Worm (Caenorhabditis elegans): ENCODE results near the gene C35B1.3.
A peak's percentile ranks its signal among the peaks of the same experiment; 100 is the strongest.

C35B1.3 gene

ce11 chrIV:4114526-4114925 is 33.6 kb downstream of the C35B1.3 start, which contains the start of gene F49F1.15:
Gene F49F1.15, minus strand, starts transcription at chrIV:4114626.
- TF ChIP-seq pag-3 (tag; optimal IDR thresholded peaks at IDR 0.05; ENCODE audit: borderline replicate concordance, insufficient read depth) = no peak
- TF ChIP-seq lin-15B (tag; optimal IDR thresholded peaks at IDR 0.05) = no peak
- TF ChIP-seq nhr-76 (tag; optimal IDR thresholded peaks at IDR 0.05) = no peak
- no peak for TF ChIP-seq ceh-8 (GFP tag; optimal IDR thresholded peaks at IDR 0.05)
- TF ChIP-seq lir-3 (tag; optimal IDR thresholded peaks at IDR 0.05; ENCODE audit: poor library complexity) = no peak

- TF ChIP-seq ztf-11 (tag; optimal IDR thresholded peaks at IDR 0.05) (no peak), nhr-11 (tag; optimal IDR thresholded peaks at IDR 0.05) (no peak), nhr-85 (tag) (no peak), jun-1 (tag; optimal IDR thresholded peaks at IDR 0.05) (no peak), ets-5 (GFP tag; IDR thresholded peaks at IDR 0.05) (no peak), hlh-4 (tag; optimal IDR thresholded peaks at IDR 0.05) (no peak), aly-2 (tag; optimal IDR thresholded peaks at IDR 0.05) (no peak), C34B4.2 (tag; optimal IDR thresholded peaks at IDR 0.05) (no peak), nhr-77 (tag; optimal IDR thresholded peaks at IDR 0.05) (no peak), pag-3 (tag; optimal IDR thresholded peaks at IDR 0.05; ENCODE audit: borderline replicate concordance, insufficient read depth) (no peak), egl-27 (tag; optimal IDR thresholded peaks at IDR 0.05) (no peak), aha-1 (tag; optimal IDR thresholded peaks at IDR 0.05) (no peak), grh-1 (GFP tag; IDR thresholded peaks at IDR 0.05) (no peak), sox-4 (tag; optimal IDR thresholded peaks at IDR 0.05) (no peak), nhr-237 (tag; optimal IDR thresholded peaks at IDR 0.05) (no peak)
Measured at ce11 chrIV:4115634-4116033, 34.7 kb downstream of the C35B1.3 start, which contains the start of the genes F49F1.4 and F49F1.2. Gene F49F1.4, minus strand, starts transcription at chrIV:4115734. Gene F49F1.2, plus strand, starts transcription at chrIV:4115943.

DNA sequence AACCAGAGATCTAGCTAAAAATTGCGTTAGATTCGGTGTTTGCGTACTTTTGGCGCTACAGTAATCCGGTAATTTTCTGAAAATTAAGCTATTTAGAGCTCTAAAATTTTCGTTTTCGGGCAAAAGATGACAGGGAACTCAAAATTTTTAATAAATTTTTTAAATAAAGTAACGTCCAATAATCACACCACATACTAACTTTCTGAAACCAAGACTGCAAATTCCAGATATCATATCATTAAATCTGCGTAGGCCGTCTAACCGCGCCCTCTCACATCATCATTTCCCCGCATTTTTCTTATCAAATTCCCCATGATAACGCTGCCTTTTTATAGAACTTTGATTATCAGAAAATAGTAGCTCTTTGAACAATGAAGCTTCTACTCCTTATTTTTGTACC is 36.5 kb downstream of the C35B1.3 start, which contains the start of gene drd-50:
TSS of gene drd-50 (plus strand) at position 301 of the 400 bp plus-strand sequence.
- TF ChIP-seq elt-2 (tag; optimal IDR thresholded peaks at IDR 0.05) = peak; percentile 38
- no peak for TF ChIP-seq isw-1 (GFP tag; IDR thresholded peaks at IDR 0.05)
- no peak for TF ChIP-seq sup-37 (GFP tag; optimal IDR thresholded peaks at IDR 0.05)
- no peak for TF ChIP-seq pqm-1 (tag; optimal IDR thresholded peaks at IDR 0.05)

DNA sequence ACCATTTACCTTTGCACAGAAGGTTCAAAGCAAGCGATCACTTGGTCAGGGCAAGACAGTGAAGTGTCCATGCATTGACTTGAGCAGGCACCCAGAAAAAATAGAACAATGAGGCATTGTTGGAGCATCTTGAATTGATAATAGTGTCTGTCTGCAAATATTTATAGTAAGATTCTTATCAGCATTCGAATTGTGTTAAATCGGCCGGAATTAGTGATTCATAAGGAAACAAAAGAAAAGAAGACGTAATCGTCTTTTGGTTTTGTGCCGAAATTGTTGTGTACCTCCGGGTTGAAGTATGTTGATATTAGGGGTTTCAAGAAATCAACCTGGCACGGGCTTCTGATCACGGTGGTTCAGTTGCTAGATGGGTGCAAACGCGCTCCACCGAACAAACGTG is 39.3 kb downstream of the C35B1.3 start, which contains the start of gene F49F1.5:
TSS of gene F49F1.5 (minus strand) at position 153 of the 400 bp plus-strand sequence.
- TF ChIP-seq ceh-63 (GFP tag; optimal IDR thresholded peaks at IDR 0.05) (no peak), elt-2 (tag; optimal IDR thresholded peaks at IDR 0.05) (peak; percentile 69)

- TF ChIP-seq blmp-1 (tag; optimal IDR thresholded peaks at IDR 0.05) (no peak), elt-2 (tag; optimal IDR thresholded peaks at IDR 0.05) (peak; percentile 79)
Measured at ce11 chrIV:4121055-4121454, 40.1 kb downstream of the C35B1.3 start.

ce11 chrIV:4123083-4123482 is 42.1 kb downstream of the C35B1.3 start, which contains the start of gene mul-1:
Gene mul-1, minus strand, starts transcription at chrIV:4123166.
- TF ChIP-seq elt-2 (tag; optimal IDR thresholded peaks at IDR 0.05) = peak; percentile 59
- TF ChIP-seq nhr-90 (tag; optimal IDR thresholded peaks at IDR 0.05; ENCODE audit: poor library complexity) = no peak
- no peak for TF ChIP-seq lin-13 (GFP tag; optimal IDR thresholded peaks at IDR 0.05)
- TF ChIP-seq nhr-11 (tag; optimal IDR thresholded peaks at IDR 0.05) = no peak
- TF ChIP-seq nhr-19 (GFP tag; conservative IDR thresholded peaks at IDR 0.05) = no peak
- no peak for TF ChIP-seq C04F5.9 (tag; optimal IDR thresholded peaks at IDR 0.05)
- no peak for TF ChIP-seq ztf-4 (tag; optimal IDR thresholded peaks at IDR 0.05)
- TF ChIP-seq sox-4 (tag; optimal IDR thresholded peaks at IDR 0.05) = no peak
- no peak for TF ChIP-seq alr-1 (tag; optimal IDR thresholded peaks at IDR 0.05; ENCODE audit: borderline replicate concordance)
- no peak for TF ChIP-seq efl-1 (optimal IDR thresholded peaks at IDR 0.05)
- TF ChIP-seq efl-1 (GFP tag; optimal IDR thresholded peaks at IDR 0.05 in 1 of 2) = peak in 1 of 2 experiments; percentile 37
- no peak for TF ChIP-seq elt-3 (tag; optimal IDR thresholded peaks at IDR 0.05)
- TF ChIP-seq fkh-8 (tag; optimal IDR thresholded peaks at IDR 0.05) = no peak
